Fruit fly (Drosophila melanogaster) whole organism, pupa: Measurements from ENCODE around the gene cno.
A peak's percentile ranks its signal among the peaks of the same experiment; 100 is the strongest.

Experiments used
- CG10348 ChIP-seq: fragments of 200-800 bp; sonication (Bioruptor generic); IDR thresholded peaks from 2 replicates; pipeline ENCODE4 v1.3.6; 2022; ENCODE audit warnings: missing biosample characterization, missing genetic modification characterization
- CG12605 ChIP-seq: fragments of 200-800 bp; sonication (Bioruptor generic); IDR thresholded peaks from 2 replicates; pipeline ENCODE4 v1.3.6; 2022; ENCODE audit warnings: missing biosample characterization, missing genetic modification characterization
- CG13204 ChIP-seq: fragments of 200-800 bp; sonication (Bioruptor generic); optimal IDR thresholded peaks from 2 replicates; lab custom pipeline; 2018; ENCODE audit warnings: missing biosample characterization, mild to moderate bottlenecking, missing genetic modification characterization, moderate library complexity
- CG14655 ChIP-seq: fragments of 200-800 bp; sonication (Bioruptor generic); optimal IDR thresholded peaks from 3 replicates; lab custom pipeline; 2017; ENCODE audit warnings: mild to moderate bottlenecking, missing biosample characterization, missing genetic modification reagents, missing genetic modification characterization
- CG15710 ChIP-seq: fragments of 200-800 bp; sonication (Bioruptor generic); optimal IDR thresholded peaks from 2 replicates; lab custom pipeline; 2018; ENCODE audit warnings: missing biosample characterization, mild to moderate bottlenecking, missing genetic modification characterization, moderate library complexity
- CG17806 ChIP-seq: fragments of 200-800 bp; sonication (Bioruptor generic); optimal IDR thresholded peaks from 2 replicates; lab custom pipeline; 2018; ENCODE audit warnings: missing biosample characterization, mild to moderate bottlenecking, missing genetic modification characterization, moderate library complexity
- CG32121 ChIP-seq: fragments of 200-800 bp; sonication (Bioruptor generic); IDR thresholded peaks from 2 replicates; pipeline ENCODE4 v1.3.6; 2022; ENCODE audit warnings: missing biosample characterization, missing genetic modification characterization
- CG34367 ChIP-seq: fragments of 200-800 bp; sonication (Bioruptor generic); optimal IDR thresholded peaks from 2 replicates; lab custom pipeline; 2018; ENCODE audit warnings: missing biosample characterization, mild to moderate bottlenecking, missing genetic modification characterization
- CG4496 ChIP-seq: fragments of 200-800 bp; sonication (Bioruptor generic); IDR thresholded peaks from 3 replicates; pipeline ENCODE4 v1.3.6; 2022; ENCODE audit warnings: missing biosample characterization, missing genetic modification characterization
- CG8159 ChIP-seq: fragments of 200-800 bp; sonication (Bioruptor generic); optimal IDR thresholded peaks from 3 replicates; lab custom pipeline; 2018; ENCODE audit warnings: missing biosample characterization, mild to moderate bottlenecking, missing genetic modification characterization, moderate library complexity
- CG8301 ChIP-seq: fragments of 200-800 bp; sonication (Bioruptor generic); optimal IDR thresholded peaks from 2 replicates; lab custom pipeline; 2018; ENCODE audit warnings: missing biosample characterization, mild to moderate bottlenecking, missing genetic modification characterization
- CG9948 ChIP-seq: fragments of 200-800 bp; sonication (Bioruptor generic); optimal IDR thresholded peaks from 2 replicates; lab custom pipeline; 2018; ENCODE audit warnings: missing biosample characterization, mild to moderate bottlenecking, missing genetic modification characterization, moderate library complexity
- D1 ChIP-seq: fragments of 200-800 bp; sonication (Bioruptor generic); optimal IDR thresholded peaks from 2 replicates; lab custom pipeline; 2018; ENCODE audit warnings: missing biosample characterization, mild to moderate bottlenecking, missing genetic modification characterization, moderate library complexity
- EcR ChIP-seq: fragments of 200-800 bp; sonication (Bioruptor generic); optimal IDR thresholded peaks from 3 replicates; lab custom pipeline; 2019; ENCODE audit warnings: missing biosample characterization, missing genetic modification characterization, mild to moderate bottlenecking, moderate library complexity, missing genetic modification reagents
- Ets98B ChIP-seq: fragments of 200-800 bp; sonication (Bioruptor generic); IDR thresholded peaks from 2 replicates; pipeline ENCODE4 v1.3.6; 2022; ENCODE audit warnings: missing biosample characterization, missing genetic modification characterization
- Pif1A ChIP-seq: fragments of 200-800 bp; sonication (Bioruptor generic); optimal IDR thresholded peaks from 3 replicates; lab custom pipeline; 2016; ENCODE audit warnings: missing biosample characterization, missing genetic modification characterization
- Pif1B ChIP-seq: fragments of 200-800 bp; sonication (Bioruptor generic); optimal IDR thresholded peaks from 3 replicates; lab custom pipeline; 2016; ENCODE audit warnings: missing biosample characterization, missing genetic modification characterization
- Snoo ChIP-seq: fragments of 200-800 bp; sonication (Bioruptor generic); optimal IDR thresholded peaks from 3 replicates; lab custom pipeline; 2017; ENCODE audit warnings: missing biosample characterization, mild to moderate bottlenecking, missing genetic modification characterization, inconsistent platforms
- fd96Ca ChIP-seq: fragments of 200-800 bp; sonication (Bioruptor generic); IDR thresholded peaks from 3 replicates; pipeline ENCODE4 v1.3.6; 2022; ENCODE audit warnings: missing biosample characterization, missing genetic modification characterization
- gl ChIP-seq: fragments of 200-800 bp; sonication (Bioruptor generic); optimal IDR thresholded peaks from 2 replicates; lab custom pipeline; 2018; ENCODE audit warnings: missing biosample characterization, mild to moderate bottlenecking, missing genetic modification characterization
- rn ChIP-seq: fragments of 200-800 bp; sonication (Bioruptor generic); IDR thresholded peaks from 2 replicates; pipeline ENCODE4 v1.3.6; 2022; ENCODE audit warnings: missing biosample characterization, missing genetic modification characterization

cno gene

DNA sequence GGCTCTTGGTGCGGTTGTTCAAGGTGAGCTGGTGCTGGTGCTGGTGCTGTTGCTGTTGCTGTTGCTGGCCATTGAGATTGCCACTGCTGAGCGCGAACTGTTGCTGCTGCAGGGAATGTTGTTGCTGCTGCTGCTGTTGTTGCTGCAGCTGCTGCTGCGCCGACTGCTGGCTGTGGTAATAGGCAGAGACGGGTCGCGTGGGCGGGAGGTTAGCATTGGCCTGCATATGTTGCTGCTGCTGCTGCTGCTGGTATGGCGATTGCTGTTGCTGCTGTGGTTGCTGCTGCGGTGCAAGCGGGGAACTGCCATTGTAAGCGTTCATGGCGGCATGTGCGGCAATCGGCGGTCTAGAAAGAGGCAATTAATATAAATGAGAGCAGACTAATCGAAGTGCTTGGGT, 41.3 kb downstream of the cno start:
- TF ChIP-seq CG4496 (GFP tag; lab: Robert Waterston, UW) = 0 out of 3 replicates have a peak, but pooled peaks have one; percentile 36
- no peak for TF ChIP-seq CG34367 (tag; lab: Kevin White, UChicago)
- TF ChIP-seq fd96Ca (GFP tag; lab: Robert Waterston, UW) = no peak
- no peak for TF ChIP-seq Snoo
- TF ChIP-seq CG9948 = no peak
- no peak for TF ChIP-seq rn (GFP tag; lab: Robert Waterston, UW)
- TF ChIP-seq CG13204 (GFP tag; lab: Kevin White, UChicago) = peak; percentile 32
- TF ChIP-seq gl (tag; lab: Kevin White, UChicago) = no peak
- TF ChIP-seq Pif1B = no peak
- TF ChIP-seq EcR = no peak
- TF ChIP-seq CG32121 (GFP tag; lab: Robert Waterston, UW) = 0 out of 2 replicates have a peak, but pooled peaks have one; percentile 18
- no peak for TF ChIP-seq Ets98B
- TF ChIP-seq CG8301 (tag; lab: Kevin White, UChicago) = no peak

- TF ChIP-seq Pif1A (no peak), CG10348 (GFP tag; lab: Robert Waterston, UW) (no peak), Pif1B (no peak), CG13204 (GFP tag; lab: Kevin White, UChicago) (no peak), CG9948 (no peak), CG12605 (GFP tag; lab: Robert Waterston, UW) (no peak), CG17806 (tag; lab: Kevin White, UChicago) (no peak), D1 (tag; lab: Kevin White, UChicago) (no peak)
These were observed 45.3 kb downstream of the cno start for dm6 chr3R:5171972-5172371.

DNA sequence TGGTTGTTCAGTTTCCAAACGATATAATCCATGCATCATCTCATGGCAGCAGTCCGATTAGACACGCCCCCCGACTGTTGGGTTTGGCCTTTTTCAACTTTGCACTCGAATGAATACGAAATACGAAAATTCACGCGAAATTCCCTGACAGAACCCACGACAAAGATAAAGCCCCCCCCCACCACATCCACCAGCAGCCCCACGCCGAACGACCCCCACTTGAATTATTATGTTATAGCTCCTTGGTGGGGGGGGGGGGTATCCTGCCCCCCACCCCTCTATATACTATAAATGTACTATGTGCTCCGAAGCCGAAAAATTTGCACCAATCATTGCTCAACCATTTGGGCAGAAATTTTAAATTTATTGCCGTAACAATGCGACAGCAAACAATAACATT, 55.0 kb downstream of the cno start:
- TF ChIP-seq CG13204 (GFP tag; lab: Kevin White, UChicago) = no peak
- TF ChIP-seq CG8301 (tag; lab: Kevin White, UChicago) = no peak
- no peak for TF ChIP-seq Snoo
- no peak for TF ChIP-seq D1 (tag; lab: Kevin White, UChicago)
- no peak for TF ChIP-seq gl (tag; lab: Kevin White, UChicago)
- no peak for TF ChIP-seq fd96Ca (GFP tag; lab: Robert Waterston, UW)
- no peak for TF ChIP-seq CG4496 (GFP tag; lab: Robert Waterston, UW)
- no peak for TF ChIP-seq CG14655 (GFP tag; lab: Kevin White, UChicago)
- TF ChIP-seq EcR = no peak
- TF ChIP-seq CG10348 (GFP tag; lab: Robert Waterston, UW) = no peak
- no peak for TF ChIP-seq CG9948
- TF ChIP-seq CG17806 (tag; lab: Kevin White, UChicago) = no peak
- TF ChIP-seq CG8159 = no peak
- TF ChIP-seq Pif1A = no peak
- TF ChIP-seq CG15710 (tag; lab: Kevin White, UChicago) = no peak
- TF ChIP-seq CG12605 (GFP tag; lab: Robert Waterston, UW) = no peak

DNA sequence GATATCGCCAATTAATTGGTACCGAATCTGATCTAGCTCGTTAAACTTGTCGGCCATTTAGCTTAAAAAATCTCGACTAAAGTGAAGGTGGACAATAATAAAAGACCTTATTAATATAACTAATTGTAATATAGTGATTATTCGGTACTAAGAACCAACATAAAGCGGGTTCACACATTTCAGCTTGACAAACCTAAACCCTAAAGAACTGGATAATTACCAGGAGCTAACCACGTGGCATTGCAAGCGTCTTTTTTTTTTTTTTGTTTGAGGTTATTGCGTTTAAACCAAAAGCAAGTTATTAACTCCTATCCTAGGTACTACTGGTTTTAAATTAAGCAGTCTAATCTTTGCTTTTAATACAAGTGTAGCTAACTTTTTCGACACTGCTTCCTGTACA, 57.9 kb downstream of the cno start, which contains the start of gene CG12590:
Gene CG12590, plus strand, starts transcription at position 301 of the 400 bp plus-strand sequence.
- TF ChIP-seq CG8301 (tag; lab: Kevin White, UChicago) = no peak
- TF ChIP-seq Snoo = no peak
- TF ChIP-seq CG34367 (tag; lab: Kevin White, UChicago) = no peak
- TF ChIP-seq CG9948 = no peak
- no peak for TF ChIP-seq CG8159
- TF ChIP-seq CG10348 (GFP tag; lab: Robert Waterston, UW) = no peak
- no peak for TF ChIP-seq CG13204 (GFP tag; lab: Kevin White, UChicago)
- TF ChIP-seq CG17806 (tag; lab: Kevin White, UChicago) = no peak
- no peak for TF ChIP-seq CG12605 (GFP tag; lab: Robert Waterston, UW)
- no peak for TF ChIP-seq gl (tag; lab: Kevin White, UChicago)
- TF ChIP-seq CG14655 (GFP tag; lab: Kevin White, UChicago) = no peak
- TF ChIP-seq CG32121 (GFP tag; lab: Robert Waterston, UW) = no peak
- no peak for TF ChIP-seq rn (GFP tag; lab: Robert Waterston, UW)
- TF ChIP-seq CG4496 (GFP tag; lab: Robert Waterston, UW) = no peak
- no peak for TF ChIP-seq D1 (tag; lab: Kevin White, UChicago)
- TF ChIP-seq Pif1B = no peak
- TF ChIP-seq Pif1A = no peak
- TF ChIP-seq EcR = no peak

DNA sequence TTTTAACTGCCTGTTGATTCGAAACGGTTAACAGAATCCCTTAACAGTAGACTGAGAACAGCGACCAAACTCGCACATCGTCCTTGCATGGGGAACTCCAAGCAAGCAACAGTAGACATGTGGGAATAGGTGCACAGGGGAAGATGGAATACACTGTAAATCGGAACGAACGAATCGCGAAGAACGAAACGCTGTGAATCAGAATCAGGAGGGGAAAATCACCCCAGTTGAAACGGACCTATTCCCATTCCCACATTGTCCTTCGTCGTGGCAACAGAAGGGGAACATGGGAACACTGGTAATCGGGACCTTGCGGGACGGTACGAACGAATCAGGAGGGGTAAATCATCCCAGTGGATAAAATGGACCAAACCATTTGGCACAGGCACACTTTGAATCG, 66.7 kb downstream of the cno start, which contains the start of gene dpr16:
Gene dpr16, plus strand, starts transcription at position 386 of the 400 bp plus-strand sequence.
- TF ChIP-seq D1 (tag; lab: Kevin White, UChicago) (peak; percentile 95), CG13204 (GFP tag; lab: Kevin White, UChicago) (no peak), CG4496 (GFP tag; lab: Robert Waterston, UW) (no peak)

DNA sequence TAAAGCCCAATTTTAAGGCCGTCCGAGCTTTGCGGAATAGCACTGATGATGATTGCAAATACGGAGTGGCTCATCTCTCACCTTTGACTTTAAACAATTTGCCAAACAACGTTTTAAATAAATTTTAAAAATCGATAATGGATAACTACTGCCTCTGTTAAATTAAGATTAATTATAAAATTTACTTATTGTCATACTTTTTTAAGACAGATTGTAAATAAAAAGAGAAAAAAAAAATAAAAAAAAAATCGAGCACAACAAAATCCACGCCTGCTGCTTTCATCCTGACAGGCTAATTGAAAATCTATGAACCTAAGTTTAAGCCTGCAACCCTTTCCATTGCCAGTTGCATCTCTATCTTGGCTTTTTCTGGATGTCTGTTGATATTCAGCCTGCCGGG, 78.4 kb downstream of the cno start, which contains the start of gene CG12589:
Gene CG12589, minus strand, starts transcription at position 101 of the 400 bp plus-strand sequence.
- TF ChIP-seq Pif1A (no peak), fd96Ca (GFP tag; lab: Robert Waterston, UW) (no peak), CG34367 (tag; lab: Kevin White, UChicago) (no peak), CG4496 (GFP tag; lab: Robert Waterston, UW) (no peak), CG12605 (GFP tag; lab: Robert Waterston, UW) (no peak), D1 (tag; lab: Kevin White, UChicago) (no peak), CG32121 (GFP tag; lab: Robert Waterston, UW) (no peak), CG10348 (GFP tag; lab: Robert Waterston, UW) (no peak), CG14655 (GFP tag; lab: Kevin White, UChicago) (no peak), Pif1B (no peak), CG13204 (GFP tag; lab: Kevin White, UChicago) (no peak), rn (GFP tag; lab: Robert Waterston, UW) (no peak), CG8301 (tag; lab: Kevin White, UChicago) (no peak), CG15710 (tag; lab: Kevin White, UChicago) (no peak)
